Worm (Caenorhabditis elegans): Measurements from ENCODE around the gene K07H8.11.

DNA sequence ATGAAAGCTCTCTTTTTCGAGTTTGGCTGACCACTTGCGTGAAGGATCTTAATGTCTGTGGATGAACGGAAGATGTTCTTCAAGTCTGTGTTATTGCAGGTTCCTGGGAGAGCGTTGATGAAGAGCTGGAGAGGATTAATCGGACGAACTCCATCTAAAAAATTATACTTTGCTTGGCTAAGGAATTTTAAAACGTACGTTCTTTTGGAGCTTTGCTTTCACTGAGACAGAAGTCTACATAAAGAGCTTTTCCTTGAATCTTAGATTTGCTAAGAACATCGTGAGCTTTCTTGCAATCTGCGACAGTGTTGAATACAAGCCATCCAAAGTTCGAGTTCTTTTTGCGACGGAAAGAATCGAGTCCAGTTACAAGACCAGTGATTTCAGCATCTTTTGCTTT is 12.2 kb upstream of the K07H8.11 start:
- TF ChIP-seq dpff-1 (tag; optimal IDR thresholded peaks at IDR 0.05) (no peak), him-1 (tag; optimal IDR thresholded peaks at IDR 0.05) (no peak), nhr-80 (tag; optimal IDR thresholded peaks at IDR 0.05) (no peak)

Data from whole organism, young adult.